Fruit fly (Drosophila melanogaster): Measurements from ENCODE around the gene RpS14a.

DNA sequence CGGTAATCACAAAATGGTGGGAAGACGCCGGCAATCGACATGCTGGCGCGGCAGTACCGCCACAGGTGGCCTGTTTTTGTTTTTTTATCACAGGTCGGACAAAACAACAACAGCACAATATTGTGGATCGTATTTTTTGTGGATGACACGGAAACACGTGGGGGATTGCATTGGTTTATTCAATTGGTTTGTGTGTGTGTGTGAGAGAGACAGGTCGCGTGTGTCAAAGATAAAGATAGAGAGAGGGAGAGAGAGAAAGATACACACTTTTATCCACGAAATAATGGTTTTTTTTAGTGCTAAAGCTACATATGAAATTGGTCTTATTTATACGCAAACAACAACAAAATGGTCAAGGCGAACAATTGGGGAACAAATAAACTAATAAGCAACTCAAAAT lies 25.5 kb downstream of the RpS14a start:
- TF ChIP-seq psq (optimal IDR thresholded peaks at IDR 0.05) (no peak), Myc (optimal IDR thresholded peaks at IDR 0.05) (no peak), h (optimal IDR thresholded peaks at IDR 0.05) (no peak), Sin3A (optimal IDR thresholded peaks at IDR 0.05) (no peak), insv (optimal IDR thresholded peaks at IDR 0.05) (no peak), ttk (optimal IDR thresholded peaks at IDR 0.05) (no peak)
